Worm (Caenorhabditis elegans) whole organism, late embryonic: ENCODE data around the gene F23B12.7.

Experiments used
- C08G9.2 ChIP-seq: sonication (generic microtip); optimal IDR thresholded peaks from 2 replicates; lab custom pipeline; 2016; ENCODE audit warnings: mild to moderate bottlenecking, missing genetic modification characterization, moderate library complexity, missing compliant biosample characterization
- K02D7.2 ChIP-seq: sonication (generic microtip); optimal IDR thresholded peaks from 2 replicates; lab custom pipeline; 2017; ENCODE audit warnings: mild to moderate bottlenecking, missing genetic modification characterization, missing compliant biosample characterization
- T23F11.4 ChIP-seq: fragments of 200-800 bp; sonication (Bioruptor generic); optimal IDR thresholded peaks from 2 replicates; lab custom pipeline; 2018; ENCODE audit warnings: mild to moderate bottlenecking, missing genetic modification characterization, missing compliant biosample characterization
- ceh-14 ChIP-seq: sonication (generic microtip); optimal IDR thresholded peaks from 2 replicates; lab custom pipeline; 2016; ENCODE audit warnings: missing genotype, missing genetic modification characterization, missing compliant biosample characterization
- ceh-18 ChIP-seq: sonication (generic microtip); optimal IDR thresholded peaks from 2 replicates; lab custom pipeline; 2016; ENCODE audit warnings: missing genetic modification characterization, missing compliant biosample characterization
- ceh-22 ChIP-seq: sonication (generic microtip); optimal IDR thresholded peaks from 2 replicates; lab custom pipeline; 2017; ENCODE audit warnings: missing biosample characterization, missing genetic modification characterization
- ceh-24 ChIP-seq: sonication (generic microtip); optimal IDR thresholded peaks from 2 replicates; lab custom pipeline; 2016; ENCODE audit warnings: mild to moderate bottlenecking, missing genetic modification characterization, missing compliant biosample characterization
- ceh-30 ChIP-seq: fragments of 150-350 bp; optimal IDR thresholded peaks from 2 replicates; lab custom pipeline; 2014; ENCODE audit warnings: missing biosample characterization, missing genetic modification characterization
- ceh-31 ChIP-seq: sonication (generic microtip); optimal IDR thresholded peaks from 2 replicates; lab custom pipeline; 2016; ENCODE audit warnings: missing genetic modification characterization, missing compliant biosample characterization
- ceh-45 ChIP-seq: fragments of 200-800 bp; sonication (Bioruptor generic); IDR thresholded peaks from 2 replicates; pipeline ENCODE4 v1.3.6; 2022; ENCODE audit warnings: missing genetic modification reagents, missing genetic modification characterization, missing compliant biosample characterization
- ceh-48 ChIP-seq: sonication (generic microtip); optimal IDR thresholded peaks from 2 replicates; lab custom pipeline; 2016; ENCODE audit warnings: missing genetic modification characterization, inconsistent platforms, missing compliant biosample characterization
- ceh-9 ChIP-seq: sonication (generic microtip); optimal IDR thresholded peaks from 2 replicates; lab custom pipeline; 2016; ENCODE audit warnings: mild to moderate bottlenecking, missing genetic modification characterization, inconsistent platforms, missing compliant biosample characterization
- che-1 ChIP-seq: sonication (generic microtip); optimal IDR thresholded peaks from 2 replicates; lab custom pipeline; 2016; ENCODE audit warnings: mild to moderate bottlenecking, missing genetic modification characterization, missing compliant biosample characterization
- dmd-4 ChIP-seq: sonication (generic microtip); optimal IDR thresholded peaks from 2 replicates; lab custom pipeline; 2016; ENCODE audit warnings: borderline replicate concordance, missing genetic modification characterization, missing compliant biosample characterization
- elt-4 ChIP-seq: sonication (generic microtip); optimal IDR thresholded peaks from 2 replicates; lab custom pipeline; 2016; ENCODE audit warnings: missing genetic modification characterization, missing compliant biosample characterization
- ets-4 ChIP-seq: sonication (generic microtip); optimal IDR thresholded peaks from 2 replicates; lab custom pipeline; 2016; ENCODE audit warnings: missing genetic modification characterization, missing compliant biosample characterization
- eyg-1 ChIP-seq: sonication (generic microtip); optimal IDR thresholded peaks from 2 replicates; lab custom pipeline; 2016; ENCODE audit warnings: missing genotype, missing genetic modification characterization, missing compliant biosample characterization
- fax-1 ChIP-seq: sonication (generic microtip); optimal IDR thresholded peaks from 2 replicates; lab custom pipeline; 2016; ENCODE audit warnings: missing genotype, missing genetic modification characterization, missing compliant biosample characterization
- fkh-6 ChIP-seq: sonication (generic microtip); optimal IDR thresholded peaks from 2 replicates; lab custom pipeline; 2016; ENCODE audit warnings: missing genetic modification characterization, missing compliant biosample characterization
- hlh-13 ChIP-seq: fragments of 200-800 bp; sonication (Bioruptor generic); optimal IDR thresholded peaks from 2 replicates; lab custom pipeline; 2018; ENCODE audit warnings: mild to moderate bottlenecking, missing genetic modification characterization, missing compliant biosample characterization
- hlh-15 ChIP-seq: sonication (generic microtip); optimal IDR thresholded peaks from 2 replicates; lab custom pipeline; 2016; ENCODE audit warnings: missing genetic modification characterization, missing compliant biosample characterization
- hlh-8 ChIP-seq: sonication (generic microtip); optimal IDR thresholded peaks from 2 replicates; lab custom pipeline; 2016; ENCODE audit warnings: missing genotype, missing genetic modification characterization, missing compliant biosample characterization
- lin-11 ChIP-seq: fragments of 200-800 bp; sonication (Bioruptor generic); optimal IDR thresholded peaks from 2 replicates; lab custom pipeline; 2018; ENCODE audit warnings: mild to moderate bottlenecking, missing genetic modification characterization, missing compliant biosample characterization
- madf-2 ChIP-seq: sonication (generic microtip); optimal IDR thresholded peaks from 2 replicates; lab custom pipeline; 2017; ENCODE audit warnings: missing genetic modification characterization, missing compliant biosample characterization
- nfya-1 ChIP-seq: sonication (generic microtip); optimal IDR thresholded peaks from 2 replicates; lab custom pipeline; 2017; ENCODE audit warnings: missing genetic modification characterization, mild to moderate bottlenecking, missing compliant biosample characterization, antibody characterized with exemption, moderate library complexity
- nhr-232 ChIP-seq: sonication (generic microtip); optimal IDR thresholded peaks from 2 replicates; lab custom pipeline; 2016; ENCODE audit warnings: missing genetic modification characterization, missing compliant biosample characterization
- pat-9 ChIP-seq: fragments of 200-800 bp; sonication (Bioruptor generic); optimal IDR thresholded peaks from 2 replicates; lab custom pipeline; 2018; ENCODE audit warnings: mild to moderate bottlenecking, missing genetic modification characterization, moderate library complexity, missing compliant biosample characterization
- pha-2 ChIP-seq: sonication (generic microtip); optimal IDR thresholded peaks from 2 replicates; lab custom pipeline; 2017; ENCODE audit warnings: mild to moderate bottlenecking, missing genetic modification characterization, missing compliant biosample characterization
- pqm-1 ChIP-seq: sonication (generic microtip); optimal IDR thresholded peaks from 2 replicates; lab custom pipeline; 2016; ENCODE audit warnings: missing genetic modification characterization, missing compliant biosample characterization
- ref-2 ChIP-seq: sonication (generic microtip); optimal IDR thresholded peaks from 2 replicates; lab custom pipeline; 2016; ENCODE audit warnings: missing genetic modification characterization, missing compliant biosample characterization
- rnt-1 ChIP-seq: sonication (generic microtip); optimal IDR thresholded peaks from 2 replicates; lab custom pipeline; 2016; ENCODE audit warnings: missing genetic modification characterization, missing compliant biosample characterization
- sdc-2 ChIP-seq: sonication (generic microtip); optimal IDR thresholded peaks from 2 replicates; lab custom pipeline; 2016; ENCODE audit warnings: missing genotype, missing genetic modification characterization, missing compliant biosample characterization
- syd-9 ChIP-seq: sonication (generic microtip); optimal IDR thresholded peaks from 2 replicates; lab custom pipeline; 2016; ENCODE audit warnings: mild to moderate bottlenecking, missing genetic modification characterization, moderate library complexity, missing compliant biosample characterization
- tbx-2 ChIP-seq: sonication (generic microtip); optimal IDR thresholded peaks from 2 replicates; lab custom pipeline; 2016; ENCODE audit warnings: missing genetic modification characterization, missing compliant biosample characterization
- tbx-7 ChIP-seq: sonication (generic microtip); optimal IDR thresholded peaks from 2 replicates; lab custom pipeline; 2016; ENCODE audit warnings: missing genotype, missing genetic modification characterization, missing compliant biosample characterization
- ttx-3 ChIP-seq: sonication (generic microtip); optimal IDR thresholded peaks from 2 replicates; lab custom pipeline; 2016; ENCODE audit warnings: missing genetic modification reagents, missing genetic modification characterization, missing compliant biosample characterization
- unc-3 ChIP-seq, 2 experiments: fragments of 200-800 bp in 1 of 2; sonication (Bioruptor generic) in 1 of 2; sonication (generic microtip) in 1 of 2; conservative IDR thresholded peaks in 1 of 2; optimal IDR thresholded peaks in 1 of 2; 2 replicates each; pipeline versions ENCODE4 v1.3.6 to Lab custom; 2016 to 2022; ENCODE audit warnings: missing compliant biosample characterization in 2 of 2, missing genetic modification characterization in 2 of 2, missing genetic modification reagents in 1 of 2
- unc-42 ChIP-seq: sonication (generic microtip); optimal IDR thresholded peaks from 2 replicates; lab custom pipeline; 2016; ENCODE audit warnings: missing genotype, missing genetic modification characterization, missing compliant biosample characterization
- unc-86 ChIP-seq: sonication (generic microtip); optimal IDR thresholded peaks from 2 replicates; lab custom pipeline; 2016; ENCODE audit warnings: missing genetic modification characterization, missing compliant biosample characterization
- zip-5 ChIP-seq: sonication (generic microtip); optimal IDR thresholded peaks from 2 replicates; lab custom pipeline; 2016; ENCODE audit warnings: missing genetic modification characterization, missing compliant biosample characterization

The F23B12.7 gene

DNA sequence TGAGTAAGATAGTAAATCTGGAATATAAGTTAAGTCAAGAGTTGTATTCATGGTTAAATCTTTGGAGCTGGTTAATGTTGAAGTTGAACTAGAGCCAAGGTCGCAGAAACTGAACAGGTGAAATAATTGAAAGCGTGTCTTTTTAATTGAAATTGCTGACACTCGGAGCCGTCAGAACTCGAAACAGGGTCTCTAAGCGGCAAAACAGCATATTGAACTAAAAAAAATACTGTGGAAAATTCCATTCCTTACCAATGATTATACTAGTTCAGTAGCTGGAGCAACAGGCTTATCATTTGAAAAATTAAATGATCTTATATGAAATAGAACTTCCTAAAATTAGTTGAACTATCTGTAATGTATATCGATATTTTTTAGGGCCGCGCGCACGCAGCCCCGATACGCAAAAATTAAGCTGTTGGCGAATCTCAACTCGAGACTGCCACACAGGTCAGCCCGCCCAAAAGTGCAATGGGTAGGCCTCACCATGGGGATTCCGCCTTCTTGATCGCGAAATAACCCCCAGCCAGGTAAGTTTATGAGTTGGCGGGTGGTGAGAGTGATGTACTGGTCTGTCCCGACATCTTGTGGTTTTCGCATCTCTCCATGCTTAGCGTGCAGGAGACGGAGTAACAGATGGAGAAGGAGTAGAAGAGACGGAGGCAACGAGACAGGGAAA is 18.8 kb downstream of the F23B12.7 start, which contains the start of gene srz-97:
TSS of gene srz-97 (minus strand) at position 51 of the 679 bp plus-strand sequence.
- TF ChIP-seq hlh-13 (GFP tag; lab: Kevin White, UChicago) (no peak), unc-42 (tag; lab: Kevin White, UChicago) (no peak), nhr-232 (tag; lab: Kevin White, UChicago) (no peak), sdc-2 (tag; lab: Kevin White, UChicago) (no peak), hlh-8 (tag; lab: Kevin White, UChicago) (no peak), madf-2 (tag; lab: Kevin White, UChicago) (no peak), ceh-48 (no peak), rnt-1 (tag; lab: Kevin White, UChicago) (no peak), pha-2 (tag; lab: Kevin White, UChicago) (no peak), T23F11.4 (GFP tag; lab: Kevin White, UChicago) (no peak), ceh-24 (no peak), lin-11 (tag; lab: Kevin White, UChicago) (no peak), tbx-7 (tag; lab: Kevin White, UChicago) (no peak), ceh-22 (tag; lab: Kevin White, UChicago) (no peak), zip-5 (tag; lab: Kevin White, UChicago) (no peak), ceh-14 (tag; lab: Kevin White, UChicago) (no peak), fax-1 (no peak), pat-9 (tag; lab: Kevin White, UChicago) (no peak), che-1 (no peak)

DNA sequence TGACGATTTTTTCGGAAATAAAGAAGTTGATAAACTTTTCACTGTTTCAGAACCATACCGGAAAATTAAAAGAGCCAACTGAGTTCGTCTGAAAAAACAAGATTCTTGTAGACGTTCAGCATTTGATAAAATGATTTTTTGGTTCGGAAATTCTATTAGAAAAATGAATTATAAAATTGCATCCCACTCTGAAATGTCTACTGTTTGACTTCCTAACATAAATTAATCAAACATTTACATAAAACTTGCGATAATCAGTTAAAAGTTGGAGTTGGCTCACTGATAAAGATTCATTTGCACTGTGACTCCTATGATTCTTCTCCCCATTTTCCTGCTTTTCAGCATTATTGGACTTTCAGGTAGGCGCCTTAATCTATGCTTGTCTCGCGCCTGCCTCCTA is 19.4 kb downstream of the F23B12.7 start, which contains the start of gene clec-57:
TSS of gene clec-57 (plus strand) at position 301 of the 400 bp plus-strand sequence.
- TF ChIP-seq fax-1 (no peak), T23F11.4 (GFP tag; lab: Kevin White, UChicago) (no peak), ceh-30 (tag; lab: Kevin White, UChicago) (no peak), zip-5 (tag; lab: Kevin White, UChicago) (no peak), unc-42 (tag; lab: Kevin White, UChicago) (no peak), fkh-6 (tag; lab: Kevin White, UChicago) (no peak), syd-9 (no peak), ceh-9 (no peak), elt-4 (no peak), ref-2 (no peak), ets-4 (tag; lab: Kevin White, UChicago) (no peak), unc-3 (GFP tag; conservative IDR thresholded peaks at IDR 0.05; lab: Robert Waterston, UW) (no peak), unc-3 (tag; optimal IDR thresholded peaks at IDR 0.05; lab: Kevin White, UChicago) (no peak), pat-9 (tag; lab: Kevin White, UChicago) (no peak), hlh-13 (GFP tag; lab: Kevin White, UChicago) (no peak), tbx-2 (tag; lab: Kevin White, UChicago) (no peak), ceh-18 (tag; lab: Kevin White, UChicago) (no peak), che-1 (no peak)

DNA sequence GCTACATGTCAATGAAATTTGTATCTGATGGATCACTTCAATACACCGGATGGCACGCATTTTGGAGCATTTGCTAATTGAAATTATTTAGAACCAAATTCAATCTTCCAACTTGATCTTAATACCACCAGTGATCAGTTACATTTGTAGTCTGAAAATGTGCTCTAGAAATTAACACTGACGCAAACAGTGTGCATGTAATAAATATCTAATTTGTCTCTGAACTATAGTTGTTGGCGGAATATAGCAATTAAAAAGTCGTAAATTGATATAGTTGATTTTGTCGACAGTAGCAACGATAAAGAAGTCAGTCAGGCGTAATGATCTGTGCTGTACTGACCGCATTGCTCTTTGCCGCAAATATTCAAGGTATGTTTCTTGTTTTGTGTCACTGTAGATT is 22.7 kb downstream of the F23B12.7 start, which contains the start of gene clec-227:
TSS of gene clec-227 (plus strand) at position 301 of the 400 bp plus-strand sequence.
- TF ChIP-seq elt-4 (no peak), nfya-1 (no peak), ceh-31 (tag; lab: Kevin White, UChicago) (no peak)

DNA sequence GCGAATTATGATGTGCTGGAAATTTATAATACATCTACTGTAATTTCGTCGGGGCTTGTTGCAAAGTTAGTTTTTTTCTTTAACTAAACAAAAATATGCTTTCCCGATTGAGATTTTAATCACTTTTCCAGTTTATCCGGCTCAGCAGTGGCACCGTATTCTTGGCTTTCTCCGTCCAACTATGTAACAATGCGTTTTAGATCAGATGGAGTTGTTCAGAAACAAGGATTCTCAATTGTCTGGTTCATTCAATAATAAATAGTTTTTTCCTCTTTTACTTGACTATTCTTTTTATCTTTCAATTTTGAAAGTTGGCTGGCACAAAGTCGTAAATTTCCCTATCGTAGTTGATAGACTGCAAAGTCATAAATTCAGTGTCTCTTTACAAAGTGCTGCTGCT is 24.6 kb downstream of the F23B12.7 start, which contains the start of gene clec-56:
TSS of gene clec-56 (plus strand) at position 301 of the 400 bp plus-strand sequence.
- TF ChIP-seq dmd-4 (no peak), unc-86 (no peak), ceh-18 (tag; lab: Kevin White, UChicago) (no peak), K02D7.2 (tag; lab: Kevin White, UChicago) (no peak), rnt-1 (tag; lab: Kevin White, UChicago) (no peak), C08G9.2 (tag; lab: Kevin White, UChicago) (no peak), ceh-45 (GFP tag; lab: Robert Waterston, UW) (no peak), pqm-1 (tag; lab: Kevin White, UChicago) (no peak), che-1 (no peak), fax-1 (no peak), pha-2 (tag; lab: Kevin White, UChicago) (no peak), eyg-1 (tag; lab: Kevin White, UChicago) (no peak), ttx-3 (tag; lab: Kevin White, UChicago) (no peak), hlh-15 (tag; lab: Kevin White, UChicago) (no peak), zip-5 (tag; lab: Kevin White, UChicago) (no peak), nhr-232 (tag; lab: Kevin White, UChicago) (no peak)
